Worm (Caenorhabditis elegans): ENCODE results near the gene ptpn-22.

Gene ptpn-22

DNA sequence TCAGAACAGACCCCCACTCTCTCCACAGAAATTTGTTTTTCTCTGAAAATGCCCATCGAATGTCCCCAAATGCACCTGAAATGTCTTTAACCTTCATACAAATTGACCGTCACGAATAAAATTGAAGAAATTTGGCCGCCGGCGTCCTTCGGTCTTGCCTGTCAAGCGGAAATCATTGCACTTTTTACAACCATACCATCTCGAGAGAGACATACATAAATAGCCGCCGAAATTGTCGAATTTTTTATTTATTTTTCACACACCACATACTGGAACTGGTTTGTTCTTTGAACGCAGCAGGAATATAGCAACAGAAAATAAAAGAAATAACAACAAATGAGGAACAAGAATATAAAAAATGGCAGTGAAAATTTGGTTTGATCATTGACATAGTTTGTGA, 24.4 kb downstream of the ptpn-22 start:
- peak; percentile 14 for TF ChIP-seq nhr-23 (tag; optimal IDR thresholded peaks at IDR 0.05)
- peak; percentile 60 for TF ChIP-seq nhr-25 (tag; optimal IDR thresholded peaks at IDR 0.05)
- TF ChIP-seq mml-1 (tag; optimal IDR thresholded peaks at IDR 0.05) = no peak

DNA sequence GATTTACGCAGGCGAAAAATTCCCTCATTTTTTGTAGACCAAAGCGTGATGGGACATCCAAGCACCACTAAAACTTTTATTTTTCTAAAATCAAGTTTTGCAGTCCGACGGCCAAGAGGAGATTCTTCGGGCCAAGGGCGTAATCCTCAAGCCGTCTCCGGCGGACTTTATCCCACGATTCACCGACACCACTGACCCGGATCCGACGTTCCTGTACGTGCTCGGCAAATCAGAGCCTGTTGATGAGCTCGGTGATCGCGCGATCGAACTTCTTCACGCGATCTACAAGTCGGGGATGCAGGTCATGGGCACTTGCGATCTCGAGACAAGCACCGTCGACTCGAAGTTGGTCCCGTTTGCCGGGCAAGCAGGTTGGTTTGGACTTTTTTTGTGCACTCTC, 26.4 kb downstream of the ptpn-22 start:
- TF ChIP-seq daf-12 (tag; optimal IDR thresholded peaks at IDR 0.05) (no peak), unc-39 (tag; optimal IDR thresholded peaks at IDR 0.05) (no peak), eor-1 (tag; optimal IDR thresholded peaks at IDR 0.05) (no peak)

DNA sequence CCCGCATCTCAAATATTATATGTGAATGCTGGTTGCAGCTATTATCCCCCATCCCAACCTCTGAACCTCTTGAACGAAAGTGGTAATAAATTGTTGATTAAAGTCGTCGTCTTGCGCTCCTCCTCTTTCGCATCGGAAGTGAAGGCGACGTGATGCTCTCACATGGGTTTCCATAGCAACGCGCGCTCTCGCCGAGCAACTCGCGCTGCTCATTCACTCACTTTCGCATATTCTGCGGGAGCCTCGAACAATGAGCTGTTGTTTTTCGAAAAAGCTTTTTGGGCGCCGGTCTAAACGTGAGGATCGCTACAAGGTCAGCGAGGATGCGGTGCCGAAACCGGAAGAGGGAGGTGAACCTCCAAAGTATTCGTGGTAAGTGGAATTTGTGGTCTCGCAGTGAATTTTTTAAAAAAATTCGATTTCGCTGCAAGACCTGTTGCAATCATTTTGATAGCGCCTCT, 29.0 kb downstream of the ptpn-22 start, which contains the start of gene rpi-2:
rpi-2 (plus strand) TSS at position 234 of the 461 bp plus-strand sequence.
- TF ChIP-seq nfya-1 (tag; optimal IDR thresholded peaks at IDR 0.05; ENCODE audit: insufficient read depth) (no peak), ama-1 (optimal IDR thresholded peaks at IDR 0.05) (peak; percentile 84), ceh-28 (tag; optimal IDR thresholded peaks at IDR 0.05) (peak; percentile 28), aly-2 (tag; optimal IDR thresholded peaks at IDR 0.05) (peak; percentile 70), hmg-11 (tag; optimal IDR thresholded peaks at IDR 0.05) (peak; percentile 37), elt-2 (tag; optimal IDR thresholded peaks at IDR 0.05) (peak; percentile 23), lin-39 (tag; optimal IDR thresholded peaks at IDR 0.05) (no peak), nhr-77 (tag; optimal IDR thresholded peaks at IDR 0.05) (peak; percentile 59), nhr-43 (tag; optimal IDR thresholded peaks at IDR 0.05; ENCODE audit: poor library complexity, severe bottlenecking) (peak; percentile 55)

DNA sequence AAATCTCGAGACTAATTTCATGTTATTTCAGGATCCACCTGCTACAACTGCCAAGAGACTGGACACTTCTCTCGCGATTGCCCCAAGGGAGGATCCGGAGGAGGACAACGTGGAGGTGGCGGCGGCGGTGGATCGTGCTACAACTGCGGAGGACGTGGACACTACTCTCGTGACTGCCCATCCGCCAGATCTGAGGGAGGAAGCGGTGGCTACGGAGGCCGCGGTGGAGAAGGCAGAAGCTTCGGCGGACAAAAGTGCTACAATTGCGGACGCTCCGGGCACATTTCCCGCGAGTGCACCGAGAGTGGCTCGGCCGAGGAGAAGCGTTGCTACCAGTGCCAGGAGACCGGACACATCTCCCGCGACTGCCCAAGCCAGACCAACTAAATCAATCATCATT, 29.5 kb downstream of the ptpn-22 start:
- TF ChIP-seq aly-2 (tag; optimal IDR thresholded peaks at IDR 0.05) = no peak

DNA sequence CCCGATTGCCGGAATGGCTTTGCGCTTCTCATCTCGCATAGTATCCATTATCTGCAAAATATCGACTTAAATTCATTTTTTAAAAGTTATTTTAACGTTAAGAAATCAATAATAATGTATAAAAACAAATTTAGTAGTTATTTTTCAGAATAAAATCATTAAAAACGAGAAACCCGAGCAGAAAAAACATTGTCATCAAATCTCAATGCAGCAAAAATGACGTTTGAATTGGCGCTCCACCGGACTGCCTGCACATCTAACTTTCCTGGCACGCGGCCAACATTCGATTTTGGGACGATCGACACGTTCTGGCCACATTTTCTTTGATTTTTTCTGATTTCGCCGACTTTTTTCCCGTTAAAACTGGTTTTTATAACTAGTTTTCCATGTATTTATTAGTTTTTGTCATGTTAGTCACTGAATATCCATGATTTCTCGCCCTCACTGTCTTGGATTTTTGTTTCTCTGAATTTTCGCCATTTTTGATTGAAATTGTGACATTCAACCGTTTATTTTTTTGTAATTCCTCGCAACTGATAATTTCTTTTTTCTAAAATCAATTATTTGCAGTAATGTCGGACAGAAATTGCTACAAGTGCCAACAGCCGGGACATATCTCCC, 30.3 kb downstream of the ptpn-22 start, which contains the start of the genes pbs-1 and K08D12.3:
pbs-1 (minus strand) TSS at position 51 of the 621 bp plus-strand sequence.
K08D12.3 (plus strand) TSS at position 571 of the 621 bp plus-strand sequence.
- TF ChIP-seq ceh-28 (tag; optimal IDR thresholded peaks at IDR 0.05) = peak; percentile 67
- TF ChIP-seq lin-15B (tag; optimal IDR thresholded peaks at IDR 0.05) = peak; percentile 89
- no peak for TF ChIP-seq nhr-67 (tag; optimal IDR thresholded peaks at IDR 0.05)
- TF ChIP-seq mdl-1 (tag; optimal IDR thresholded peaks at IDR 0.05) = no peak
- TF ChIP-seq nhr-77 (tag; optimal IDR thresholded peaks at IDR 0.05) = peak; percentile 38
- no peak for TF ChIP-seq daf-12 (tag; optimal IDR thresholded peaks at IDR 0.05)
- TF ChIP-seq nhr-76 (tag; optimal IDR thresholded peaks at IDR 0.05) = no peak
- peak; percentile 44 for TF ChIP-seq R02D3.7 (tag; optimal IDR thresholded peaks at IDR 0.05)
- TF ChIP-seq nhr-237 (tag; optimal IDR thresholded peaks at IDR 0.05) = no peak
- TF ChIP-seq ama-1 (optimal IDR thresholded peaks at IDR 0.05) = peak; percentile 71
- TF ChIP-seq fkh-2 (tag; optimal IDR thresholded peaks at IDR 0.05) = no peak
- TF ChIP-seq fkh-10 (GFP tag; optimal IDR thresholded peaks at IDR 0.05) = no peak
- TF ChIP-seq nhr-23 (tag; optimal IDR thresholded peaks at IDR 0.05) = peak; percentile 91
- TF ChIP-seq ceh-16 (tag; optimal IDR thresholded peaks at IDR 0.05) = no peak
- TF ChIP-seq nhr-12 (tag; optimal IDR thresholded peaks at IDR 0.05) = no peak
- peak; percentile 32 for TF ChIP-seq ceh-82 (tag; optimal IDR thresholded peaks at IDR 0.05)
- no peak for TF ChIP-seq fos-1 (tag; optimal IDR thresholded peaks at IDR 0.05)
- peak; percentile 84 for TF ChIP-seq lin-39 (tag; optimal IDR thresholded peaks at IDR 0.05)
- TF ChIP-seq tbx-2 (tag; optimal IDR thresholded peaks at IDR 0.05) = peak; percentile 26
- peak; percentile 87 for TF ChIP-seq pha-4 (tag; optimal IDR thresholded peaks at IDR 0.05)
- no peak for TF ChIP-seq unc-39 (tag; optimal IDR thresholded peaks at IDR 0.05)
- no peak for TF ChIP-seq eor-1 (tag; optimal IDR thresholded peaks at IDR 0.05)
- peak; percentile 60 for TF ChIP-seq jun-1 (tag; optimal IDR thresholded peaks at IDR 0.05)
- no peak for TF ChIP-seq mml-1 (tag; optimal IDR thresholded peaks at IDR 0.05)
- TF ChIP-seq aly-2 (tag; optimal IDR thresholded peaks at IDR 0.05) = no peak
- no peak for TF ChIP-seq ztf-11 (tag; optimal IDR thresholded peaks at IDR 0.05)
- peak; percentile 91 for TF ChIP-seq nfya-1 (tag; optimal IDR thresholded peaks at IDR 0.05; ENCODE audit: insufficient read depth)
- TF ChIP-seq hmg-11 (tag; optimal IDR thresholded peaks at IDR 0.05) = peak; percentile 73
- TF ChIP-seq elt-1 (tag; optimal IDR thresholded peaks at IDR 0.05) = no peak
- no peak for TF ChIP-seq sea-2 (GFP tag; optimal IDR thresholded peaks at IDR 0.05)
- peak; percentile 78 for TF ChIP-seq nhr-43 (tag; optimal IDR thresholded peaks at IDR 0.05; ENCODE audit: poor library complexity, severe bottlenecking)
- TF ChIP-seq ztf-4 (tag; optimal IDR thresholded peaks at IDR 0.05) = no peak
- TF ChIP-seq pqm-1 (tag; optimal IDR thresholded peaks at IDR 0.05) = no peak
- peak; percentile 41 for TF ChIP-seq lsy-12 (tag; optimal IDR thresholded peaks at IDR 0.05)
- peak; percentile 61 for TF ChIP-seq snpc-4 (tag; optimal IDR thresholded peaks at IDR 0.05)
- no peak for TF ChIP-seq zag-1 (tag; optimal IDR thresholded peaks at IDR 0.05)
- TF ChIP-seq egl-27 (tag; optimal IDR thresholded peaks at IDR 0.05) = no peak
- TF ChIP-seq nhr-28 (tag; optimal IDR thresholded peaks at IDR 0.05) = no peak
- TF ChIP-seq elt-3 (tag; optimal IDR thresholded peaks at IDR 0.05) = no peak
- TF ChIP-seq ZK546.5 (tag; optimal IDR thresholded peaks at IDR 0.05) = peak; percentile 82
- no peak for TF ChIP-seq unc-62 (GFP tag; optimal IDR thresholded peaks at IDR 0.05)
